Fruit fly (Drosophila melanogaster): ENCODE results near the gene Sirt1.
A peak's percentile ranks its signal among the peaks of the same experiment; 100 is the strongest.

Gene Sirt1

DNA sequence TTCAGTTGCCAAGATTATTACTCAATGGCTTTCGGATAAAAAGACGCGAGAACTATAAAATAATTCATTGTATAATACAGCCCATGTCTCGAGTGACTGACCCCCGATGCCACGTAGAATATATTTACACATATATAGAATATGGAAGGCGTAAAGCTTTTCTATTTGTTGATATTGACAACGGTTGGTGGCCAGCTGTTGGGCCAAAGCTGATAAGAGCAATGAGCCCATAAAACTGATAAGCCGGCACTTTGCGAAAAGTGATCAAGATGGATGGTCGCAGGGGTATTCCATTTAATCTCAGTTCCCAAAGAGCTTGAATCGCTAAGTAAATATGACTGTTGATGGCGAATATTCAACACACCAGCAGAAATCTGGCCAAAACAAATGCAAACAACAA is 25.2 kb downstream of the Sirt1 start (continued):
- TF ChIP-seq bigmax (GFP tag; optimal IDR thresholded peaks at IDR 0.05) (no peak), so (GFP tag; IDR thresholded peaks at IDR 0.05) (0 out of 3 replicates have a peak, but pooled peaks have one; percentile 10), nmo (GFP tag; optimal IDR thresholded peaks at IDR 0.05) (no peak), danr (GFP tag; IDR thresholded peaks at IDR 0.05) (no peak), CG34376 (GFP tag; optimal IDR thresholded peaks at IDR 0.05) (peak; percentile 91), Dbx (GFP tag; IDR thresholded peaks at IDR 0.05) (0 out of 3 replicates have a peak, but pooled peaks have one; percentile 37), BtbVII (GFP tag; optimal IDR thresholded peaks at IDR 0.05) (peak; percentile 17), sim (GFP tag; IDR thresholded peaks at IDR 0.05) (no peak), psq (GFP tag; optimal IDR thresholded peaks at IDR 0.05) (no peak), kni (GFP tag; optimal IDR thresholded peaks at IDR 0.05) (no peak), bbx (GFP tag; IDR thresholded peaks at IDR 0.05; ENCODE audit: partially characterized antibody) (no peak), CG8388 (GFP tag; optimal IDR thresholded peaks at IDR 0.05) (no peak), CG32767 (GFP tag; IDR thresholded peaks at IDR 0.05) (no peak), Xrp1 (GFP tag; IDR thresholded peaks at IDR 0.05) (no peak), TFAM (GFP tag; optimal IDR thresholded peaks at IDR 0.05) (no peak), Max (GFP tag; optimal IDR thresholded peaks at IDR 0.05) (no peak), Myb (GFP tag; optimal IDR thresholded peaks at IDR 0.05) (no peak), inv (GFP tag; IDR thresholded peaks at IDR 0.05; ENCODE audit: partially characterized antibody) (no peak), CG6654 (GFP tag; optimal IDR thresholded peaks at IDR 0.05) (no peak), lab (GFP tag; optimal IDR thresholded peaks at IDR 0.05) (peak; percentile 90), Dad (GFP tag; optimal IDR thresholded peaks at IDR 0.05) (no peak), CG30431 (GFP tag; optimal IDR thresholded peaks at IDR 0.05) (no peak), tgo (GFP tag; IDR thresholded peaks at IDR 0.05) (no peak), CG2889 (GFP tag; IDR thresholded peaks at IDR 0.05) (no peak), sug (tag; optimal IDR thresholded peaks at IDR 0.05) (peak; percentile 89), CkIIα-i1 (GFP tag; IDR thresholded peaks at IDR 0.05) (no peak)

DNA sequence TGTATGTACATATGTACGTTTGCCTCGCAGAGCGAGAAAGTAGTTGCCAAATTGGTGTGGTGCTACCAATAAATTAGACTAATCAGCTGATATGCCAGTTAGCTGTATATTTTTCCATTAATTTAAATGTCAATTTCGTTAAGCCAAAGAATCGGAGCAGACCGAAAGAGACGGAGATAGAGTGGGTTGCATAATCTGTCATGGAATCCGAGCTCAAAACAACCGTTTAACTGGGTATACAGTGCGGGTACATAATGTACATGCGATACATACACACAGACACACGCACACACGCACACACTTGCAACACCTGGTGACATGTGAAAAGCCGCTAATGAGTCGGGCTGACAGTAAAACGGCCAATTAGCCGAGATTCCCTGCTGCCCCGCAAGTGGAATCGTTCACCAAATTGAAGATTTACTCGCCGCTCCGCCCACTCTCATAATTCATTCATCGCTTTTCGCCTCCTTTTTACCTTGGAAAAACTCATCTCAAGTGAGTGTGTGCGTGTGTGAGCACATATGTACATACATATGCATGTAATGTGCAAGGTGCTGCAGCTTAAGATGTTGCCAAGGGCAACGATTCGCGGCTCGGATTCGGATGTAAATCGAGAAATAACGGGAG is 25.8 kb downstream of the Sirt1 start:
- no peak for TF ChIP-seq crol (GFP tag; IDR thresholded peaks at IDR 0.05)
- no peak for TF ChIP-seq Bgb (GFP tag; IDR thresholded peaks at IDR 0.05; ENCODE audit: partially characterized antibody)
- TF ChIP-seq Hand (GFP tag; optimal IDR thresholded peaks at IDR 0.05) = no peak
- no peak for TF ChIP-seq Awh (GFP tag; IDR thresholded peaks at IDR 0.05)
- TF ChIP-seq slp2 (GFP tag; optimal IDR thresholded peaks at IDR 0.05) = no peak
- TF ChIP-seq CG34422 (GFP tag; IDR thresholded peaks at IDR 0.05) = 0 out of 3 replicates have a peak, but pooled peaks have one; percentile 45
- peak; percentile 34; the same call in 1 of the 2 replicates for TF ChIP-seq CG32767 (GFP tag; IDR thresholded peaks at IDR 0.05)
- 0 out of 2 replicates have a peak, but pooled peaks have one; percentile 18 for TF ChIP-seq Rfx (GFP tag; IDR thresholded peaks at IDR 0.05)
- TF ChIP-seq CG4328 (GFP tag; optimal IDR thresholded peaks at IDR 0.05) = no peak
- TF ChIP-seq Dll (GFP tag; IDR thresholded peaks at IDR 0.05; ENCODE audit: partially characterized antibody) = no peak
- 0 out of 2 replicates have a peak, but pooled peaks have one; percentile 15 for TF ChIP-seq CG7372 (GFP tag; IDR thresholded peaks at IDR 0.05)
- no peak for TF ChIP-seq CG1529 (GFP tag; optimal IDR thresholded peaks at IDR 0.05)
- no peak for TF ChIP-seq rib (GFP tag; IDR thresholded peaks at IDR 0.05)
- TF ChIP-seq CG31388 (GFP tag; optimal IDR thresholded peaks at IDR 0.05) = no peak
- TF ChIP-seq Dek (tag; optimal IDR thresholded peaks at IDR 0.05) = no peak
- no peak for TF ChIP-seq Mes4 (GFP tag; optimal IDR thresholded peaks at IDR 0.05)
- TF ChIP-seq CG8478 (optimal IDR thresholded peaks at IDR 0.05) = peak; percentile 79
- TF ChIP-seq ham (GFP tag; IDR thresholded peaks at IDR 0.05) = no peak
- TF ChIP-seq toy (GFP tag; IDR thresholded peaks at IDR 0.05) = no peak
- peak in 1 of 2 experiments; percentile 96 for TF ChIP-seq Pdp1 (GFP tag; optimal IDR thresholded peaks at IDR 0.05)
- no peak for TF ChIP-seq nom (GFP tag; optimal IDR thresholded peaks at IDR 0.05)
- no peak for TF ChIP-seq pho (GFP tag; optimal IDR thresholded peaks at IDR 0.05)
- no peak for TF ChIP-seq cas (GFP tag; IDR thresholded peaks at IDR 0.05)
- no peak for TF ChIP-seq ERR (GFP tag; optimal IDR thresholded peaks at IDR 0.05)
- no peak for TF ChIP-seq CG11085 (GFP tag; IDR thresholded peaks at IDR 0.05)
- peak; percentile 29; the same call in 1 of the 2 replicates for TF ChIP-seq vvl (GFP tag; IDR thresholded peaks at IDR 0.05)
- TF ChIP-seq bsh (GFP tag; optimal IDR thresholded peaks at IDR 0.05) = no peak

All from whole organism, embryonic.